Fruit fly (Drosophila melanogaster) Kc167 (cell line): Measurements from ENCODE around the gene CG18294.
"Not testable (repeated sequence)": the region's sequence is repeated elsewhere in the genome, so short reads cannot be mapped to it uniquely, and the experiment has no call there.

Experiments used
- Sin3A ChIP-seq: fragments of >200 bp; optimal IDR thresholded peaks from 2 replicates; lab custom pipeline; 2018; ENCODE audit warnings: missing external identifiers
- insv ChIP-seq: fragments of >200 bp; optimal IDR thresholded peaks from 3 replicates; lab custom pipeline; 2018; ENCODE audit warnings: missing external identifiers
- psq ChIP-seq: fragments of >200 bp; optimal IDR thresholded peaks from 2 replicates; lab custom pipeline; 2017; ENCODE audit warnings: missing external identifiers

- TF ChIP-seq psq, Sin3A, insv (lab: Kevin White, UChicago): not testable (repeated sequence)
These were observed 3.2 kb downstream of the CG18294 start, which contains the start of the genes 825-Oak and CG12519 for dm6 chr3L:19472128-19472527.
